Fruit fly (Drosophila melanogaster) whole organism: ENCODE measurements around the gene CG44044.

Source experiments
- CG8478 ChIP-seq: fragments of >200 bp; optimal IDR thresholded peaks from 2 replicates; lab custom pipeline; 2018; ENCODE audit warnings: inconsistent platforms
- Dll ChIP-seq: fragments of >200 bp; optimal IDR thresholded peaks from 2 replicates; lab custom pipeline; 2017
- EcR ChIP-seq, 2 experiments: fragments of >200 bp; optimal IDR thresholded peaks; 2 replicates each; lab custom pipeline; 2017; ENCODE audit warnings: missing biosample characterization in 2 of 2, missing genetic modification characterization in 2 of 2, missing genetic modification reagents in 2 of 2
- pan ChIP-seq: fragments of >200 bp; optimal IDR thresholded peaks from 2 replicates; lab custom pipeline; 2017
- psq ChIP-seq: fragments of >200 bp; optimal IDR thresholded peaks from 2 replicates; lab custom pipeline; 2017
- usp ChIP-seq: fragments of >200 bp; optimal IDR thresholded peaks from 2 replicates; lab custom pipeline; 2017; ENCODE audit warnings: missing biosample characterization, missing genetic modification characterization, mixed read lengths

CG44044 gene

dm6 chr3R:16308057-16308456 is 13.6 kb upstream of the CG44044 start:
- TF ChIP-seq EcR (GFP tag; optimal IDR thresholded peaks at IDR 0.05; lab: Kevin White, UChicago) = no peak

- TF ChIP-seq Dll (lab: Kevin White, UChicago) (no peak), EcR (GFP tag; optimal IDR thresholded peaks at IDR 0.05; lab: Kevin White, UChicago) (no peak), usp (GFP tag; lab: Kevin White, UChicago) (no peak), CG8478 (lab: Kevin White, UChicago) (no peak), psq (lab: Kevin White, UChicago) (no peak), pan (lab: Kevin White, UChicago) (no peak)
These were observed 12.1 kb upstream of the CG44044 start for dm6 chr3R:16309302-16310080.

- TF ChIP-seq usp (GFP tag; lab: Kevin White, UChicago) (no peak), EcR (GFP tag; optimal IDR thresholded peaks at IDR 0.05; lab: Kevin White, UChicago) (no peak), psq (lab: Kevin White, UChicago) (no peak), CG8478 (lab: Kevin White, UChicago) (no peak), Dll (lab: Kevin White, UChicago) (no peak)
These were observed 11.6 kb upstream of the CG44044 start for dm6 chr3R:16310081-16310493.

- TF ChIP-seq CG8478 (lab: Kevin White, UChicago) = no peak
- TF ChIP-seq usp (GFP tag; lab: Kevin White, UChicago) = no peak
- no peak for TF ChIP-seq EcR (GFP tag; optimal IDR thresholded peaks at IDR 0.05; lab: Kevin White, UChicago)
- TF ChIP-seq psq (lab: Kevin White, UChicago) = no peak
- no peak for TF ChIP-seq pan (lab: Kevin White, UChicago)
- no peak for TF ChIP-seq Dll (lab: Kevin White, UChicago)
These were observed 4.9 kb upstream of the CG44044 start for dm6 chr3R:16316747-16317146.

- no peak for TF ChIP-seq psq (lab: Kevin White, UChicago)
- TF ChIP-seq pan (lab: Kevin White, UChicago) = no peak
- TF ChIP-seq CG8478 (lab: Kevin White, UChicago) = no peak
- TF ChIP-seq usp (GFP tag; lab: Kevin White, UChicago) = no peak
- TF ChIP-seq EcR (GFP tag; optimal IDR thresholded peaks at IDR 0.05; lab: Kevin White, UChicago) = no peak
- no peak for TF ChIP-seq Dll (lab: Kevin White, UChicago)
These were observed 1.5 kb downstream of the CG44044 start, which contains the start of gene CG6901 for dm6 chr3R:16323093-16323492. Gene CG6901, plus strand, starts transcription at chr3R:16323415.

dm6 chr3R:16325192-16325591 is 3.6 kb downstream of the CG44044 start, which contains the start of gene CG17929:
Gene CG17929, plus strand, starts transcription at chr3R:16325492.
- no peak for TF ChIP-seq CG8478 (lab: Kevin White, UChicago)
- no peak for TF ChIP-seq psq (lab: Kevin White, UChicago)
- TF ChIP-seq Dll (lab: Kevin White, UChicago) = no peak
- no peak for TF ChIP-seq EcR (GFP tag; optimal IDR thresholded peaks at IDR 0.05; lab: Kevin White, UChicago)
- no peak for TF ChIP-seq usp (GFP tag; lab: Kevin White, UChicago)
- TF ChIP-seq pan (lab: Kevin White, UChicago) = no peak

- TF ChIP-seq EcR (GFP tag; optimal IDR thresholded peaks at IDR 0.05; lab: Kevin White, UChicago) = no peak
- TF ChIP-seq psq (lab: Kevin White, UChicago) = no peak
- no peak for TF ChIP-seq usp (GFP tag; lab: Kevin White, UChicago)
- no peak for TF ChIP-seq CG8478 (lab: Kevin White, UChicago)
- no peak for TF ChIP-seq Dll (lab: Kevin White, UChicago)
- no peak for TF ChIP-seq pan (lab: Kevin White, UChicago)
These were observed 5.9 kb downstream of the CG44044 start, which contains the start of gene CG17930 for dm6 chr3R:16327549-16327948. Gene CG17930, plus strand, starts transcription at chr3R:16327849.

dm6 chr3R:16329797-16330196 is 8.2 kb downstream of the CG44044 start:
- TF ChIP-seq Dll (lab: Kevin White, UChicago) (no peak), usp (GFP tag; lab: Kevin White, UChicago) (no peak), CG8478 (lab: Kevin White, UChicago) (no peak)

- TF ChIP-seq Dll (lab: Kevin White, UChicago) (no peak), EcR (GFP tag; optimal IDR thresholded peaks at IDR 0.05; lab: Kevin White, UChicago) (peak in 1 of 2 experiments; percentile 16)
These were observed 10.2 kb downstream of the CG44044 start for dm6 chr3R:16331809-16332343.

- no peak for TF ChIP-seq pan (lab: Kevin White, UChicago)
- TF ChIP-seq CG8478 (lab: Kevin White, UChicago) = no peak
- TF ChIP-seq Dll (lab: Kevin White, UChicago) = no peak
- no peak for TF ChIP-seq EcR (GFP tag; optimal IDR thresholded peaks at IDR 0.05; lab: Kevin White, UChicago)
- TF ChIP-seq usp (GFP tag; lab: Kevin White, UChicago) = no peak
- TF ChIP-seq psq (lab: Kevin White, UChicago) = no peak
These were observed 12.7 kb downstream of the CG44044 start for dm6 chr3R:16334329-16334728.

- no peak for TF ChIP-seq CG8478 (lab: Kevin White, UChicago)
- TF ChIP-seq usp (GFP tag; lab: Kevin White, UChicago) = no peak
- no peak for TF ChIP-seq pan (lab: Kevin White, UChicago)
- no peak for TF ChIP-seq psq (lab: Kevin White, UChicago)
- TF ChIP-seq Dll (lab: Kevin White, UChicago) = no peak
- TF ChIP-seq EcR (GFP tag; optimal IDR thresholded peaks at IDR 0.05; lab: Kevin White, UChicago) = no peak
These were observed 13.2 kb downstream of the CG44044 start for dm6 chr3R:16334797-16335196.
